Worm (Caenorhabditis elegans) whole organism, L2 larva: ENCODE measurements around the gene cpt-1.

Experiments used
- C34F6.9 ChIP-seq: fragments of 150-350 bp; optimal IDR thresholded peaks from 2 replicates; lab custom pipeline; 2014; ENCODE audit warnings: missing biosample characterization, missing genetic modification characterization
- F13H6.1 ChIP-seq: sonication (generic microtip); optimal IDR thresholded peaks from 2 replicates; lab custom pipeline; 2016; ENCODE audit warnings: missing genetic modification characterization, missing compliant biosample characterization
- R02D3.7 ChIP-seq: fragments of 150-350 bp; optimal IDR thresholded peaks from 2 replicates; lab custom pipeline; 2014; ENCODE audit warnings: missing biosample characterization, missing genetic modification characterization
- Y55F3AM.14 ChIP-seq: fragments of 200-800 bp; sonication (Bioruptor generic); optimal IDR thresholded peaks from 2 replicates; lab custom pipeline; 2018; ENCODE audit warnings: mild to moderate bottlenecking, missing genetic modification characterization, missing compliant biosample characterization
- ZK546.5 ChIP-seq: sonication (generic microtip); optimal IDR thresholded peaks from 2 replicates; lab custom pipeline; 2017; ENCODE audit warnings: missing biosample characterization, missing genetic modification characterization
- alr-1 ChIP-seq: fragments of 150-350 bp; optimal IDR thresholded peaks from 2 replicates; lab custom pipeline; 2014; ENCODE audit warnings: missing biosample characterization, missing genetic modification characterization
- aly-2 ChIP-seq: fragments of 150-350 bp; optimal IDR thresholded peaks from 2 replicates; lab custom pipeline; 2014; ENCODE audit warnings: missing biosample characterization, missing genetic modification characterization
- ama-1 ChIP-seq: fragments of 150-350 bp; optimal IDR thresholded peaks from 2 replicates; lab custom pipeline; 2018; ENCODE audit warnings: inconsistent platforms
- blmp-1 ChIP-seq: sonication (generic microtip); optimal IDR thresholded peaks from 2 replicates; lab custom pipeline; 2017; ENCODE audit warnings: missing genetic modification characterization, mild to moderate bottlenecking, missing compliant biosample characterization, antibody characterized with exemption, moderate library complexity; ENCODE audit not compliant: insufficient read depth
- ceh-16 ChIP-seq: fragments of 150-350 bp; optimal IDR thresholded peaks from 2 replicates; lab custom pipeline; 2014; ENCODE audit warnings: missing biosample characterization, missing genetic modification characterization
- ceh-82 ChIP-seq: fragments of 150-350 bp; optimal IDR thresholded peaks from 2 replicates; lab custom pipeline; 2014; ENCODE audit warnings: missing biosample characterization, missing genetic modification characterization
- crh-2 ChIP-seq: sonication (generic microtip); optimal IDR thresholded peaks from 2 replicates; lab custom pipeline; 2017; ENCODE audit warnings: missing biosample characterization, missing genetic modification characterization
- elt-1 ChIP-seq: fragments of 150-350 bp; optimal IDR thresholded peaks from 2 replicates; lab custom pipeline; 2014; ENCODE audit warnings: missing biosample characterization, missing genetic modification characterization
- elt-3 ChIP-seq: sonication (generic microtip); optimal IDR thresholded peaks from 2 replicates; lab custom pipeline; 2017; ENCODE audit warnings: missing biosample characterization, missing genetic modification characterization
- fos-1 ChIP-seq: fragments of 150-350 bp; optimal IDR thresholded peaks from 2 replicates; lab custom pipeline; 2014; ENCODE audit warnings: missing biosample characterization, missing genetic modification characterization
- gmeb-1 ChIP-seq: fragments of 150-350 bp; optimal IDR thresholded peaks from 2 replicates; lab custom pipeline; 2014; ENCODE audit warnings: missing biosample characterization, missing genetic modification characterization
- lin-11 ChIP-seq: fragments of 150-350 bp; sonication (generic microtip); optimal IDR thresholded peaks from 2 replicates; lab custom pipeline; 2014; ENCODE audit warnings: missing biosample characterization, missing genetic modification characterization, inconsistent platforms, mixed read lengths
- lin-13 ChIP-seq: fragments of 150-350 bp; optimal IDR thresholded peaks from 2 replicates; lab custom pipeline; 2014; ENCODE audit warnings: missing biosample characterization, missing genetic modification reagents, missing genetic modification characterization
- lsy-2 ChIP-seq, 2 experiments: fragments of 150-350 bp in 1 of 2; sonication (generic microtip) in 1 of 2; optimal IDR thresholded peaks; 2 replicates each; lab custom pipeline; 2014 to 2017; ENCODE audit warnings: missing biosample characterization in 2 of 2, missing genetic modification characterization in 2 of 2
- mbf-1 ChIP-seq: sonication (generic microtip); optimal IDR thresholded peaks from 2 replicates; lab custom pipeline; 2017; ENCODE audit warnings: missing biosample characterization, missing genetic modification characterization
- mdl-1 ChIP-seq, 2 experiments: fragments of 150-350 bp in 1 of 2; sonication (generic microtip) in 1 of 2; optimal IDR thresholded peaks; 2 replicates each; lab custom pipeline; 2017; ENCODE audit warnings: missing biosample characterization in 2 of 2, missing genetic modification characterization in 2 of 2
- nhr-10 ChIP-seq: sonication (generic microtip); optimal IDR thresholded peaks from 2 replicates; lab custom pipeline; 2017; ENCODE audit warnings: missing biosample characterization, missing genetic modification characterization
- nhr-11 ChIP-seq: fragments of 150-350 bp; optimal IDR thresholded peaks from 2 replicates; lab custom pipeline; 2014; ENCODE audit warnings: missing biosample characterization, missing genetic modification characterization
- nhr-129 ChIP-seq: fragments of 150-350 bp; optimal IDR thresholded peaks from 2 replicates; lab custom pipeline; 2014; ENCODE audit warnings: missing biosample characterization, missing genetic modification characterization
- nhr-21 ChIP-seq: fragments of 150-350 bp; optimal IDR thresholded peaks from 2 replicates; lab custom pipeline; 2014; ENCODE audit warnings: missing biosample characterization, missing genetic modification characterization
- nhr-23 ChIP-seq: fragments of 150-350 bp; optimal IDR thresholded peaks from 2 replicates; lab custom pipeline; 2014; ENCODE audit warnings: missing biosample characterization, missing genetic modification reagents, missing genetic modification characterization
- nhr-237 ChIP-seq: fragments of 150-350 bp; optimal IDR thresholded peaks from 2 replicates; lab custom pipeline; 2014; ENCODE audit warnings: missing biosample characterization, missing genetic modification characterization
- nhr-25 ChIP-seq: fragments of 150-350 bp; sonication (generic microtip); optimal IDR thresholded peaks from 3 replicates; lab custom pipeline; 2014; ENCODE audit warnings: missing biosample characterization, missing genetic modification characterization
- nhr-6 ChIP-seq: fragments of 150-350 bp; optimal IDR thresholded peaks from 2 replicates; lab custom pipeline; 2014; ENCODE audit warnings: missing biosample characterization, missing genetic modification characterization
- nhr-77 ChIP-seq: fragments of 150-350 bp; optimal IDR thresholded peaks from 2 replicates; lab custom pipeline; 2014; ENCODE audit warnings: missing biosample characterization, missing genetic modification characterization
- sem-4 ChIP-seq: fragments of 150-350 bp; optimal IDR thresholded peaks from 2 replicates; lab custom pipeline; 2014; ENCODE audit warnings: missing biosample characterization, missing genetic modification reagents, missing genetic modification characterization
- skn-1 ChIP-seq: sonication (generic microtip); optimal IDR thresholded peaks from 2 replicates; lab custom pipeline; 2017; ENCODE audit warnings: missing biosample characterization, missing genetic modification characterization
- sma-9 ChIP-seq, 2 experiments: fragments of 150-350 bp in 1 of 2; sonication (generic microtip) in 1 of 2; optimal IDR thresholded peaks; 2 replicates each; lab custom pipeline; 2014 to 2016; ENCODE audit warnings: missing genetic modification characterization in 2 of 2, mild to moderate bottlenecking in 1 of 2, missing biosample characterization in 1 of 2, missing compliant biosample characterization in 1 of 2, missing genetic modification reagents in 1 of 2, moderate library complexity in 1 of 2
- snpc-4 ChIP-seq: fragments of 150-350 bp; optimal IDR thresholded peaks from 2 replicates; lab custom pipeline; 2014; ENCODE audit warnings: missing biosample characterization, missing genetic modification characterization
- unc-39 ChIP-seq: fragments of 150-350 bp; optimal IDR thresholded peaks from 2 replicates; lab custom pipeline; 2014; ENCODE audit warnings: missing biosample characterization, missing genetic modification characterization
- unc-55 ChIP-seq: fragments of 150-350 bp; sonication (generic microtip); optimal IDR thresholded peaks from 3 replicates; lab custom pipeline; 2014; ENCODE audit warnings: missing biosample characterization, missing genetic modification reagents, missing genetic modification characterization
- unc-62 ChIP-seq: fragments of 150-350 bp; optimal IDR thresholded peaks from 2 replicates; lab custom pipeline; 2014; ENCODE audit warnings: missing biosample characterization, missing genetic modification reagents, missing genetic modification characterization
- zag-1 ChIP-seq: fragments of 150-350 bp; optimal IDR thresholded peaks from 2 replicates; lab custom pipeline; 2014; ENCODE audit warnings: missing biosample characterization, missing genetic modification characterization
- ztf-1 ChIP-seq: fragments of 200-800 bp; sonication (Bioruptor generic); conservative IDR thresholded peaks from 2 replicates; pipeline ENCODE4 v1.3.6; 2022; ENCODE audit warnings: missing genetic modification characterization, missing compliant biosample characterization
- ztf-11 ChIP-seq: sonication (generic microtip); optimal IDR thresholded peaks from 2 replicates; lab custom pipeline; 2017; ENCODE audit warnings: missing biosample characterization, missing genetic modification characterization
- ztf-4 ChIP-seq: fragments of 150-350 bp; optimal IDR thresholded peaks from 2 replicates; lab custom pipeline; 2014; ENCODE audit warnings: missing biosample characterization, missing genetic modification characterization

Gene cpt-1

ce11 chrII:12797211-12797794 lies 1.1 kb upstream of the cpt-1 start:
- no peak for TF ChIP-seq nhr-23 (tag; lab: Kevin White, UChicago)
- peak; percentile 36 for TF ChIP-seq ama-1 (lab: Kevin White, UChicago)
- TF ChIP-seq nhr-10 = no peak
- TF ChIP-seq nhr-129 (tag; lab: Kevin White, UChicago) = no peak
- no peak for TF ChIP-seq nhr-21 (tag; lab: Kevin White, UChicago)
- peak; percentile 30 for TF ChIP-seq C34F6.9
- TF ChIP-seq R02D3.7 (tag; lab: Kevin White, UChicago) = no peak
- TF ChIP-seq lsy-2 (tag; optimal IDR thresholded peaks at IDR 0.05; lab: Kevin White, UChicago) = peak in 1 of 2 experiments; percentile 26
- no peak for TF ChIP-seq aly-2
- TF ChIP-seq sem-4 = no peak
- TF ChIP-seq nhr-237 (tag; lab: Kevin White, UChicago) = no peak
- TF ChIP-seq zag-1 (tag; lab: Kevin White, UChicago) = no peak
- TF ChIP-seq skn-1 (tag; lab: Kevin White, UChicago) = no peak
- no peak for TF ChIP-seq mdl-1 (tag; optimal IDR thresholded peaks at IDR 0.05; lab: Kevin White, UChicago)
- no peak for TF ChIP-seq blmp-1 (tag; lab: Kevin White, UChicago)
- no peak for TF ChIP-seq alr-1 (tag; lab: Kevin White, UChicago)
- TF ChIP-seq lin-13 = peak; percentile 25
- TF ChIP-seq unc-62 (GFP tag; lab: Kevin White, UChicago) = no peak
- no peak for TF ChIP-seq elt-1 (tag; lab: Kevin White, UChicago)
- no peak for TF ChIP-seq nhr-25
- TF ChIP-seq mbf-1 (tag; lab: Kevin White, UChicago) = no peak
- no peak for TF ChIP-seq unc-55 (GFP tag; lab: Kevin White, UChicago)
- no peak for TF ChIP-seq Y55F3AM.14 (GFP tag; lab: Kevin White, UChicago)
- no peak for TF ChIP-seq nhr-6 (tag; lab: Kevin White, UChicago)
- TF ChIP-seq crh-2 (tag; lab: Kevin White, UChicago) = peak; percentile 61
- no peak for TF ChIP-seq lin-11
- no peak for TF ChIP-seq gmeb-1 (tag; lab: Kevin White, UChicago)
- peak; percentile 50 for TF ChIP-seq sma-9 (GFP tag; optimal IDR thresholded peaks at IDR 0.05; lab: Kevin White, UChicago)
- no peak for TF ChIP-seq sma-9 (tag; optimal IDR thresholded peaks at IDR 0.05; lab: Kevin White, UChicago)
- TF ChIP-seq fos-1 = peak; percentile 52
- TF ChIP-seq F13H6.1 = no peak

ce11 chrII:12795188-12795587 lies 1.1 kb downstream of the cpt-1 start:
- peak; percentile 18 for TF ChIP-seq ztf-4 (tag; lab: Kevin White, UChicago)
- TF ChIP-seq nhr-10 = no peak

ce11 chrII:12790392-12790791 lies 5.9 kb downstream of the cpt-1 start:
- TF ChIP-seq ceh-82 (no peak), mdl-1 (tag; optimal IDR thresholded peaks at IDR 0.05; lab: Kevin White, UChicago) (no peak), blmp-1 (tag; lab: Kevin White, UChicago) (no peak), elt-3 (tag; lab: Kevin White, UChicago) (no peak), ama-1 (lab: Kevin White, UChicago) (no peak), C34F6.9 (no peak), nhr-25 (no peak), ztf-11 (tag; lab: Kevin White, UChicago) (no peak), zag-1 (tag; lab: Kevin White, UChicago) (no peak), lsy-2 (tag; optimal IDR thresholded peaks at IDR 0.05; lab: Kevin White, UChicago) (no peak), snpc-4 (tag; lab: Kevin White, UChicago) (no peak), nhr-10 (no peak), nhr-23 (tag; lab: Kevin White, UChicago) (no peak), nhr-77 (no peak), ZK546.5 (tag; lab: Kevin White, UChicago) (no peak), nhr-11 (tag; lab: Kevin White, UChicago) (no peak), ceh-16 (no peak), unc-39 (tag; lab: Kevin White, UChicago) (no peak), ztf-1 (GFP tag; lab: Robert Waterston, UW) (no peak), skn-1 (tag; lab: Kevin White, UChicago) (no peak)
- TF ChIP-seq, all 48 proteins: peak for 0
